Worm (Caenorhabditis elegans): ENCODE data around the gene T28A11.2.

- no peak for TF ChIP-seq pha-4 (GFP tag; IDR thresholded peaks at IDR 0.05)
- TF ChIP-seq pha-4 (tag; optimal IDR thresholded peaks at IDR 0.05): no peak
- TF ChIP-seq pqm-1 (tag; optimal IDR thresholded peaks at IDR 0.05): no peak
- no peak for TF ChIP-seq jun-1 (tag; optimal IDR thresholded peaks at IDR 0.05)
- no peak for TF ChIP-seq nhr-76 (tag; optimal IDR thresholded peaks at IDR 0.05)
- no peak for TF ChIP-seq nhr-11 (tag; optimal IDR thresholded peaks at IDR 0.05)
- no peak for TF ChIP-seq zag-1 (tag; optimal IDR thresholded peaks at IDR 0.05)
- TF ChIP-seq nhr-6 (tag; optimal IDR thresholded peaks at IDR 0.05): no peak
- TF ChIP-seq unc-62 (GFP tag; optimal IDR thresholded peaks at IDR 0.05 in 1 of 2): no peak
- no peak for TF ChIP-seq unc-62 (tag; optimal IDR thresholded peaks at IDR 0.05)
- TF ChIP-seq snpc-4 (tag; optimal IDR thresholded peaks at IDR 0.05): no peak
- TF ChIP-seq F37D6.2 (tag; optimal IDR thresholded peaks at IDR 0.05): no peak
- no peak for TF ChIP-seq ztf-7 (tag; optimal IDR thresholded peaks at IDR 0.05)
- TF ChIP-seq ama-1 (optimal IDR thresholded peaks at IDR 0.05): no peak
- TF ChIP-seq skn-1 (tag; optimal IDR thresholded peaks at IDR 0.05): no peak
- no peak for TF ChIP-seq lin-39 (tag; optimal IDR thresholded peaks at IDR 0.05)
These were observed 7.0 kb upstream of the T28A11.2 start, which contains the start of gene T28A11.20 for ce11 chrV:3273156-3273555.

Measured in whole organism, L4 larva.